Worm (Caenorhabditis elegans): ENCODE data around the gene K07H8.5.

DNA sequence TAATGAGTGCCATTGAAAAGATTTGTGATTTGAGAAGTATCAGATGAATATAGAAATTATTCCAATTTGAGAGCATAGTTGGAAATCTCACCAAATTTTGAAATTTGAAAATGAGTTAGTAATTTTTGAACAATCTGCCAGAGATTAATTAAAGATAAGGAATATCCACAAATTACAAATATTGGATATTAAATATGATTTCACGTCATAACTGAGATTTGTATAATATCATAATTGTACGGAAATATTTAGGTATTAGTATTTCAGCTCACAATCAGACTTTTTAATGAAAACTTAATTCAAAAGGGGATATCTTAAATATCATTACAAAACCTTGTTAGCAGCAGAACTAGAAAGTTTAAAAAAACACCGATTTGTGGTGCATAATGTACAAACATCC is 8.2 kb upstream of the K07H8.5 start, which contains the start of gene K07H8.7:
- TF ChIP-seq tbx-11 (GFP tag; IDR thresholded peaks at IDR 0.05) (no peak), flt-1 (GFP tag; IDR thresholded peaks at IDR 0.05) (no peak), hnd-1 (tag; optimal IDR thresholded peaks at IDR 0.05) (no peak), ama-1 (optimal IDR thresholded peaks at IDR 0.05) (no peak), tbx-37 (GFP tag; conservative IDR thresholded peaks at IDR 0.05) (no peak), B0310.2 (tag; optimal IDR thresholded peaks at IDR 0.05) (no peak)

Data from whole organism, early embryonic.